Fruit fly (Drosophila melanogaster) Kc167 (cell line): ENCODE data around the gene Rab30.

Source experiments
- Myc ChIP-seq: fragments of >200 bp; optimal IDR thresholded peaks from 2 replicates; lab custom pipeline; 2017; ENCODE audit warnings: missing external identifiers
- Sin3A ChIP-seq: fragments of >200 bp; optimal IDR thresholded peaks from 2 replicates; lab custom pipeline; 2018; ENCODE audit warnings: missing external identifiers
- h ChIP-seq: fragments of >200 bp; optimal IDR thresholded peaks from 3 replicates; lab custom pipeline; 2018; ENCODE audit warnings: missing external identifiers
- insv ChIP-seq: fragments of >200 bp; optimal IDR thresholded peaks from 3 replicates; lab custom pipeline; 2018; ENCODE audit warnings: missing external identifiers
- psq ChIP-seq: fragments of >200 bp; optimal IDR thresholded peaks from 2 replicates; lab custom pipeline; 2017; ENCODE audit warnings: missing external identifiers
- ttk ChIP-seq: sonication (Bioruptor generic); optimal IDR thresholded peaks from 2 replicates; lab custom pipeline; 2017; ENCODE audit warnings: missing external identifiers

Gene Rab30

dm6 chr2L:7037773-7038327, 5.4 kb upstream of the Rab30 start, which contains the start of gene milt:
milt (plus strand) TSS chr2L:7037823.
- TF ChIP-seq Myc (lab: Kevin White, UChicago), result no peak
- no peak for TF ChIP-seq ttk (lab: Kevin White, UChicago)
- TF ChIP-seq Sin3A (lab: Kevin White, UChicago), result no peak
- TF ChIP-seq h, result no peak
- TF ChIP-seq psq (lab: Kevin White, UChicago), result no peak
- no peak for TF ChIP-seq insv

dm6 chr2L:7033100-7033675, 782 bp upstream of the Rab30 start:
- no peak for TF ChIP-seq psq (lab: Kevin White, UChicago)
- no peak for TF ChIP-seq insv
- TF ChIP-seq h, result no peak
- TF ChIP-seq Sin3A (lab: Kevin White, UChicago), result no peak
- no peak for TF ChIP-seq ttk (lab: Kevin White, UChicago)
- TF ChIP-seq Myc (lab: Kevin White, UChicago), result no peak

- TF ChIP-seq insv (peak; percentile 92), h (no peak)
Observed at dm6 chr2L:7028990-7029389, 3.4 kb downstream of the Rab30 start.

dm6 chr2L:7028440-7028839, 4.0 kb downstream of the Rab30 start:
- TF ChIP-seq h, result no peak
- no peak for TF ChIP-seq Sin3A (lab: Kevin White, UChicago)
- no peak for TF ChIP-seq ttk (lab: Kevin White, UChicago)
- TF ChIP-seq psq (lab: Kevin White, UChicago), result no peak

dm6 chr2L:7026988-7027908, 5.2 kb downstream of the Rab30 start, which contains the start of the genes CG31908 and MME1:
CG31908 (minus strand) TSS chr2L:7027389.
MME1 (plus strand) TSS chr2L:7027526.
- TF ChIP-seq psq (lab: Kevin White, UChicago), result no peak
- TF ChIP-seq Sin3A (lab: Kevin White, UChicago), result no peak
- no peak for TF ChIP-seq ttk (lab: Kevin White, UChicago)
- TF ChIP-seq Myc (lab: Kevin White, UChicago), result no peak
- no peak for TF ChIP-seq h
- TF ChIP-seq insv, result no peak

- no peak for TF ChIP-seq insv
Observed at dm6 chr2L:7026308-7026707, 6.1 kb downstream of the Rab30 start.

dm6 chr2L:7025247-7025646, 7.2 kb downstream of the Rab30 start:
- TF ChIP-seq h (no peak), Myc (lab: Kevin White, UChicago) (no peak), Sin3A (lab: Kevin White, UChicago) (no peak), ttk (lab: Kevin White, UChicago) (no peak), insv (no peak), psq (lab: Kevin White, UChicago) (no peak)

dm6 chr2L:7023614-7024259, 8.7 kb downstream of the Rab30 start, which contains the start of gene Gart:
Gart (minus strand) TSS chr2L:7023898.
- TF ChIP-seq Myc (lab: Kevin White, UChicago) (no peak), insv (no peak), psq (lab: Kevin White, UChicago) (no peak), ttk (lab: Kevin White, UChicago) (no peak), Sin3A (lab: Kevin White, UChicago) (no peak), h (no peak)

dm6 chr2L:7021382-7021781, 11.0 kb downstream of the Rab30 start, which contains the start of gene Pcp:
Pcp (plus strand) TSS chr2L:7021682.
- TF ChIP-seq insv (no peak), ttk (lab: Kevin White, UChicago) (no peak), h (no peak), Sin3A (lab: Kevin White, UChicago) (no peak), psq (lab: Kevin White, UChicago) (no peak), Myc (lab: Kevin White, UChicago) (no peak)

dm6 chr2L:7013157-7013556, 19.2 kb downstream of the Rab30 start, which contains the start of gene CG43322:
CG43322 (plus strand) TSS chr2L:7013396.
- TF ChIP-seq ttk (lab: Kevin White, UChicago) (no peak), insv (no peak), Sin3A (lab: Kevin White, UChicago) (no peak), Myc (lab: Kevin White, UChicago) (no peak)

- no peak for TF ChIP-seq insv
- no peak for TF ChIP-seq psq (lab: Kevin White, UChicago)
- TF ChIP-seq h, result no peak
- no peak for TF ChIP-seq Sin3A (lab: Kevin White, UChicago)
- no peak for TF ChIP-seq ttk (lab: Kevin White, UChicago)
- TF ChIP-seq Myc (lab: Kevin White, UChicago), result no peak
Observed at dm6 chr2L:7011962-7012361, 20.4 kb downstream of the Rab30 start, which contains the start of gene CG43321. CG43321 (plus strand) TSS chr2L:7012262.

- TF ChIP-seq ttk (lab: Kevin White, UChicago) (no peak), Sin3A (lab: Kevin White, UChicago) (no peak)
Observed at dm6 chr2L:7010513-7010912, 21.9 kb downstream of the Rab30 start.
